Worm (Caenorhabditis elegans): ENCODE results near the gene gmpr-1.

gmpr-1 gene

ce11 chrV:4377622-4378021 is 6.4 kb upstream of the gmpr-1 start, which contains the start of gene F32D1.8:
Gene F32D1.8, minus strand, starts transcription at chrV:4377722.
- no peak for TF ChIP-seq nhr-23 (tag; optimal IDR thresholded peaks at IDR 0.05)
- TF ChIP-seq egl-27 (tag; optimal IDR thresholded peaks at IDR 0.05): no peak
- no peak for TF ChIP-seq pqm-1 (tag; optimal IDR thresholded peaks at IDR 0.05)
- TF ChIP-seq eor-1 (tag; optimal IDR thresholded peaks at IDR 0.05): no peak
- no peak for TF ChIP-seq ceh-82 (tag; optimal IDR thresholded peaks at IDR 0.05)
- TF ChIP-seq ztf-4 (tag; optimal IDR thresholded peaks at IDR 0.05): no peak
- no peak for TF ChIP-seq elt-1 (tag; optimal IDR thresholded peaks at IDR 0.05)
- TF ChIP-seq skn-1 (tag; optimal IDR thresholded peaks at IDR 0.05): no peak
- TF ChIP-seq lsy-12 (tag; optimal IDR thresholded peaks at IDR 0.05): no peak

- TF ChIP-seq fkh-10 (GFP tag; optimal IDR thresholded peaks at IDR 0.05): no peak
- no peak for TF ChIP-seq R02D3.7 (tag; optimal IDR thresholded peaks at IDR 0.05)
- no peak for TF ChIP-seq aly-2 (tag; optimal IDR thresholded peaks at IDR 0.05)
- TF ChIP-seq mdl-1 (tag; optimal IDR thresholded peaks at IDR 0.05): no peak
- no peak for TF ChIP-seq elt-2 (tag; optimal IDR thresholded peaks at IDR 0.05)
- no peak for TF ChIP-seq nfya-1 (tag; optimal IDR thresholded peaks at IDR 0.05; ENCODE audit: insufficient read depth)
- TF ChIP-seq skn-1 (tag; optimal IDR thresholded peaks at IDR 0.05): no peak
These were observed 4.8 kb upstream of the gmpr-1 start, which contains the start of gene F32D1.7 for ce11 chrV:4375807-4376564. Gene F32D1.7, minus strand, starts transcription at chrV:4376173.

ce11 chrV:4374625-4375024 is 3.4 kb upstream of the gmpr-1 start, which contains the start of gene neg-1:
Gene neg-1, minus strand, starts transcription at chrV:4374874.
- TF ChIP-seq nhr-77 (tag; optimal IDR thresholded peaks at IDR 0.05): no peak
- no peak for TF ChIP-seq R02D3.7 (tag; optimal IDR thresholded peaks at IDR 0.05)
- TF ChIP-seq nhr-12 (tag; optimal IDR thresholded peaks at IDR 0.05): no peak
- TF ChIP-seq nhr-237 (tag; optimal IDR thresholded peaks at IDR 0.05): no peak
- no peak for TF ChIP-seq nhr-76 (tag; optimal IDR thresholded peaks at IDR 0.05)
- no peak for TF ChIP-seq nhr-43 (tag; optimal IDR thresholded peaks at IDR 0.05; ENCODE audit: poor library complexity, severe bottlenecking)
- no peak for TF ChIP-seq hmg-11 (tag; optimal IDR thresholded peaks at IDR 0.05)
- TF ChIP-seq nhr-23 (tag; optimal IDR thresholded peaks at IDR 0.05): no peak
- TF ChIP-seq unc-62 (GFP tag; optimal IDR thresholded peaks at IDR 0.05): no peak
- no peak for TF ChIP-seq ama-1 (optimal IDR thresholded peaks at IDR 0.05)
- no peak for TF ChIP-seq fkh-10 (GFP tag; optimal IDR thresholded peaks at IDR 0.05)

ce11 chrV:4373656-4374055 is 2.5 kb upstream of the gmpr-1 start:
- TF ChIP-seq mml-1 (tag; optimal IDR thresholded peaks at IDR 0.05): no peak
- TF ChIP-seq jun-1 (tag; optimal IDR thresholded peaks at IDR 0.05): no peak
- TF ChIP-seq unc-62 (GFP tag; optimal IDR thresholded peaks at IDR 0.05): no peak
- TF ChIP-seq nhr-237 (tag; optimal IDR thresholded peaks at IDR 0.05): no peak
- no peak for TF ChIP-seq elt-2 (tag; optimal IDR thresholded peaks at IDR 0.05)
- TF ChIP-seq unc-39 (tag; optimal IDR thresholded peaks at IDR 0.05): no peak
- no peak for TF ChIP-seq fkh-10 (GFP tag; optimal IDR thresholded peaks at IDR 0.05)
- TF ChIP-seq pqm-1 (tag; optimal IDR thresholded peaks at IDR 0.05): no peak
- TF ChIP-seq tbx-2 (tag; optimal IDR thresholded peaks at IDR 0.05): no peak
- TF ChIP-seq nhr-25 (tag; optimal IDR thresholded peaks at IDR 0.05): no peak
- TF ChIP-seq ama-1 (optimal IDR thresholded peaks at IDR 0.05): no peak
- no peak for TF ChIP-seq nhr-11 (tag; optimal IDR thresholded peaks at IDR 0.05)
- TF ChIP-seq lsy-12 (tag; optimal IDR thresholded peaks at IDR 0.05): no peak
- TF ChIP-seq aly-2 (tag; optimal IDR thresholded peaks at IDR 0.05): no peak
- TF ChIP-seq nfya-1 (tag; optimal IDR thresholded peaks at IDR 0.05; ENCODE audit: insufficient read depth): no peak
- TF ChIP-seq nhr-23 (tag; optimal IDR thresholded peaks at IDR 0.05): no peak
- TF ChIP-seq lin-39 (tag; optimal IDR thresholded peaks at IDR 0.05): no peak
- TF ChIP-seq ceh-28 (tag; optimal IDR thresholded peaks at IDR 0.05): no peak

- TF ChIP-seq nhr-237 (tag; optimal IDR thresholded peaks at IDR 0.05) (no peak), nhr-23 (tag; optimal IDR thresholded peaks at IDR 0.05) (no peak), elt-1 (tag; optimal IDR thresholded peaks at IDR 0.05) (no peak), fkh-2 (tag; optimal IDR thresholded peaks at IDR 0.05) (no peak), ceh-28 (tag; optimal IDR thresholded peaks at IDR 0.05) (no peak)
These were observed 1.8 kb upstream of the gmpr-1 start for ce11 chrV:4372986-4373385.

All from whole organism, L3 larva.